Worm (Caenorhabditis elegans) whole organism, early embryonic: Measurements from ENCODE around the gene R12B2.7.

Experiments
- aly-1 ChIP-seq: sonication (generic microtip); optimal IDR thresholded peaks from 2 replicates; lab custom pipeline; 2016; ENCODE audit warnings: missing genetic modification characterization, missing compliant biosample characterization
- ama-1 ChIP-seq: fragments of 150-350 bp; optimal IDR thresholded peaks from 2 replicates; lab custom pipeline; 2014
- hnd-1 ChIP-seq: sonication (generic microtip); optimal IDR thresholded peaks from 2 replicates; lab custom pipeline; 2016; ENCODE audit warnings: missing genetic modification characterization, missing compliant biosample characterization

DNA sequence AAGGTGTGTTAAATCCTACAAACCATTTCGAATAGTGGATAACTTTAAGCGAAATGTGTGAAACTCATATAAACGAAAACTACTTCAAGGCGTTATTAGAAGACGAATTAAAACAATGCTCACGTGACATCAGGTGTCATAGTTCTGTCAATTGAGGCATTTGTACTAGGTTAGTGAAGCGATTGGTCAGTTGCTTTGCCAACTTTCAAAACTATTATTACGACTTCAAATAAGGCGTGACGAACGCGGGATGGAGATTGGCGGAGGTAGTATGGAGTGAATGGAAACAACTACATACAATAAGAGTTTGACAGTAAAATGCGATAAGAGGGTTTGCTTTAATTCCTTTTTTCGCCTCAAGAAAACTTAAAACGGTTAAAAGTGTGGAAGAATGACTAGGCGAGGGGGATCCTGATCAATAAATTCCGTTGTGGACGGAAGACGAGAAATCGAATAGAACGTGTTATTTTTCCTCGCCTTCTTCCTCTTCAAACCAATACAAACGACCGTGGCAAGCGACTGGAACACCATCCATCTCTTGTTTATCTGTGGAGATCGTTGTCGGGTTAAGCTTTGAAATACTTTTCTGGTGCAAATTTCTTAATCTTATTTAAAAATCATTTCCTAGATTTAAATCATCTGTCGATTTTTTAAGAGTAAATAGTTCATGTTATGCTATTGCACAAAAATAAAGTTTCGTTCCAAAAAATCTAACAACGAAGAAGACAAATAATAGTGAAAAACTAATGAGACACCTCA lies 26.1 kb downstream of the R12B2.7 start:
- TF ChIP-seq ama-1 (lab: Kevin White, UChicago) (no peak), aly-1 (tag; lab: Kevin White, UChicago) (no peak), hnd-1 (tag; lab: Kevin White, UChicago) (no peak)
